Worm (Caenorhabditis elegans): ENCODE results near the gene ntp-1.

Gene ntp-1

ce11 chrIV:7770162-7770561, 24.4 kb downstream of the ntp-1 start, which contains the start of gene rdl-1:
rdl-1 (minus strand) TSS chrIV:7770262.
- TF ChIP-seq unc-62 (GFP tag; optimal IDR thresholded peaks at IDR 0.05): no peak

ce11 chrIV:7764319-7764718, 30.3 kb downstream of the ntp-1 start:
- no peak for TF ChIP-seq unc-62 (GFP tag; optimal IDR thresholded peaks at IDR 0.05)

DNA sequence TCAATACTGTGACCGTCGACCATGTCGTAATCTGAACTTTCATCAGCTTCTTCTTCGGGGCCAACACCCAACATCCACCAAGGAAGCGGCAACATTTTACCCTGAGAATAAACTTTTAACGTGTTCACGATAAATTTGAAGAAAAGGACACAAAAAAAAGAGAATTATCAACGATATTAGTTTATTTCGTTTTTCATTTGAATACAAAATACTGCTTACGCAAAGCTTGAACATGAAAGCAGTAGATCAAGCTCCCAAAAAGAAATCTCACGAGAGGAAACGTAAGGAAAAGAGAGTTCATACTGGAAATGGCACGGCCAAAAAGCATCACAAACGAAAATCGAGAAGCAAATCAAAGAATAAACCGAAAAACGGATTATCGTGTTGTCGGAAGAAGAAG, 30.9 kb downstream of the ntp-1 start, which contains the start of the genes C46A5.6 and C46A5.1:
C46A5.6 (minus strand) TSS at position 101 of the 400 bp plus-strand sequence.
C46A5.1 (plus strand) TSS at position 184 of the 400 bp plus-strand sequence.
- TF ChIP-seq unc-62 (GFP tag; optimal IDR thresholded peaks at IDR 0.05): no peak

DNA sequence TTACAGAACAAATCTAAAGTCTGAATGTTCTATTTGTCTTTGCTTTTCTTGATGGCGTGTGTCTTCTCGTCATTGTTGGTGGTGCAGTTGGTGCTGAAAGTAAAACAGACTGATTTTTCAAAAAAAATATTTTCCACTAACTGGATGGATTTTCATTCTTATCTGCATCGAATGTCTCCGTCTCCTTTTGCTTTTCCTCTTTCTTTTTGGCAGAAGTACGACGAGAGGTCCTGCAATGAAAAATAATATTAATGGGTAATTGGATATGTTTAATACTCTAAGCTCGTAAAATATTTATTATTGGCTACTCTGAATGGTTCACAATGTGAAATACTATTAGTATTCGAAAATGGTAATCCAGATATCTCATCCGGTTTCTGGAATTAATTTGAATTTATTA, 34.5 kb downstream of the ntp-1 start, which contains the start of gene del-7:
del-7 (plus strand) TSS at position 301 of the 400 bp plus-strand sequence.
- no peak for TF ChIP-seq unc-62 (GFP tag; optimal IDR thresholded peaks at IDR 0.05)

- no peak for TF ChIP-seq unc-62 (GFP tag; optimal IDR thresholded peaks at IDR 0.05)
These were observed 35.1 kb downstream of the ntp-1 start, which contains the start of gene dsb-3 for ce11 chrIV:7759527-7759926. dsb-3 (minus strand) TSS chrIV:7759627.

DNA sequence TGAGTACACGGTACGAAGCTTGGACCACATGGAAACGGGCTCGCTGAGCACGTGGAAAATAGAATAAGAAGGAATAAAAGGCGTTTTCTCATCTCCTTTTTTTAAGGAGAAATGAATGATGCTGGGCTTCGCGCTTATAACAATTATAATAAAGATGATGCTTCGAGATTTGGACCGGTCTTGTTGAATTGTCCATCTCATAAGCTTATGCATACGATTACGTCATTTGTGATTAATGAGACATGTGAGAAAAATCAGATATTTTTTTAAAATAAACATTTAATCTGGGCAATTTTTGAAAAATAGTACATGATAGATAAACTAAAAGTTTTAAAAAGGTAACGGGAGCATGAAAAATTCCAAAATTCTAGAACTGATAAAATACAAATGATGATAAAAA, 37.4 kb downstream of the ntp-1 start, which contains the start of gene C46A5.4:
C46A5.4 (minus strand) TSS at position 101 of the 400 bp plus-strand sequence.
- no peak for TF ChIP-seq unc-62 (GFP tag; optimal IDR thresholded peaks at IDR 0.05)

- TF ChIP-seq unc-62 (GFP tag; optimal IDR thresholded peaks at IDR 0.05): no peak
These were observed 40.5 kb downstream of the ntp-1 start for ce11 chrIV:7754114-7754513.

- TF ChIP-seq unc-62 (GFP tag; optimal IDR thresholded peaks at IDR 0.05): no peak
These were observed 41.5 kb downstream of the ntp-1 start, which contains the start of gene col-14 for ce11 chrIV:7753108-7753507. col-14 (plus strand) TSS chrIV:7753408.

DNA sequence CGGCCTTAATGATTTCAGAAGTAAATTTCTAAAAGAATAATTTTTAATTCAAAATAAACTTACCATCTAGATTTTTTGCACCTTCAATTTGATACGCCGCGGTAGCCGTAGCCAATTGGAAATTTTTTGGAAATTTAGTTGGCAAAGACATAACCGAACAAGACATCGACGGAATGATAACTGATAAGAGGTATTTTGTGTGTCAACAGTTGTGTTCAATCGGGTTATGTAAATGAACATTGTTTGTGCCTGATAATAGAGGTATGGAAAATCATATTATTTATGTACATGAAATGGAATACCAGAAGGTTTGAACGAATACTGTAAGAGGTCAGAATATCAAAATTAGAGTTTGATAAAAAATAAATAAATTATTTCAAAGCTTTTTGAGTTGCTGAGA, 46.8 kb downstream of the ntp-1 start, which contains the start of gene klo-1:
klo-1 (minus strand) TSS at position 388 of the 400 bp plus-strand sequence.
- no peak for TF ChIP-seq unc-62 (GFP tag; optimal IDR thresholded peaks at IDR 0.05)

DNA sequence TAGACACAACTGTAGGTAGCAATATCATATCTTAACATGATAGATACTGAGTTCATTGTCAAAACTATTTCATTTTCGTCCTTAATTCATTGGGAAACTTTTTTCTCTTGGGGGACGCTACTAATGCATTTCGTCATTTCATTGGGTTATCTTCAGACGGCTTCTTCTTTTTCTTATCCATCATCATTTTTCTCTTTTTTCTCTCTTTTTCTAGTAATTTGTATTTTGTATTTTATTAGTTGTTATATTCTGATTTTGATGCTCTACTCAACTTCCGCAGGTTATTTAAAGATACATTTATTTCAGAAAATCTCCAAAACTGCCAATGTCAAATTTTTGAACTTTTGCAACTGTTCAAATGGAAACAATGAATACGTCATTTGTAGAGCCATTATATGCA, 51.1 kb downstream of the ntp-1 start, which contains the start of gene npr-35:
npr-35 (plus strand) TSS at position 301 of the 400 bp plus-strand sequence.
- TF ChIP-seq unc-62 (GFP tag; optimal IDR thresholded peaks at IDR 0.05): no peak

Data from whole organism, dauer.